Worm (Caenorhabditis elegans) whole organism, L1 larva: Measurements from ENCODE around the gene smoc-1.

ENCODE experiments used
- ces-1 ChIP-seq: fragments of 150-350 bp; optimal IDR thresholded peaks from 2 replicates; lab custom pipeline; 2014; ENCODE audit warnings: missing biosample characterization, missing genetic modification reagents, missing genetic modification characterization
- lin-35 ChIP-seq, 2 experiments: fragments of 150-350 bp; optimal IDR thresholded peaks; 2 replicates each; lab custom pipeline; 2014; ENCODE audit warnings: missing biosample characterization in 2 of 2, missing genetic modification characterization in 2 of 2, missing genetic modification reagents in 2 of 2
- pag-3 ChIP-seq: sonication (generic microtip); optimal IDR thresholded peaks from 2 replicates; lab custom pipeline; 2017; ENCODE audit warnings: missing genetic modification characterization, mild to moderate bottlenecking, missing compliant biosample characterization, antibody characterized with exemption, borderline replicate concordance; ENCODE audit not compliant: insufficient read depth
- snpc-4 ChIP-seq: fragments of 150-350 bp; optimal IDR thresholded peaks from 2 replicates; lab custom pipeline; 2014; ENCODE audit warnings: missing biosample characterization, missing genetic modification characterization

ce11 chrV:11797272-11797855 lies 39.9 kb downstream of the smoc-1 start:
- TF ChIP-seq ces-1 (GFP tag; lab: Kevin White, UChicago) (no peak), pag-3 (tag; lab: Kevin White, UChicago) (no peak), lin-35 (GFP tag; optimal IDR thresholded peaks at IDR 0.05; lab: Kevin White, UChicago) (no peak), snpc-4 (tag; lab: Kevin White, UChicago) (no peak)
